Fruit fly (Drosophila melanogaster) whole organism, embryonic: ENCODE data around the gene CG12773.

Experiments used
- CG33557 ChIP-seq: fragments of 200-800 bp; sonication (Bioruptor generic); optimal IDR thresholded peaks from 2 replicates; lab custom pipeline; 2019; ENCODE audit warnings: missing biosample characterization, mild to moderate bottlenecking, missing genetic modification characterization, moderate library complexity
- CoRest ChIP-seq: fragments of 200-800 bp; sonication (Bioruptor generic); optimal IDR thresholded peaks from 3 replicates; lab custom pipeline; 2018; ENCODE audit warnings: missing biosample characterization, mild to moderate bottlenecking, missing genetic modification characterization, moderate library complexity
- dan ChIP-seq: fragments of 200-800 bp; sonication (Bioruptor generic); IDR thresholded peaks from 2 replicates; pipeline ENCODE4 v1.3.6; 2022; ENCODE audit warnings: missing biosample characterization, missing genetic modification characterization

- TF ChIP-seq dan (no peak), CoRest (no peak), CG33557 (no peak)
These were observed at the start of gene CG12773, which contains the start of gene CG11417 for dm6 chrX:1353322-1354212.
